Worm (Caenorhabditis elegans) whole organism, late embryonic: ENCODE data around the gene mbr-1.

Source experiments
- C08G9.2 ChIP-seq: sonication (generic microtip); optimal IDR thresholded peaks from 2 replicates; lab custom pipeline; 2016; ENCODE audit warnings: mild to moderate bottlenecking, missing genetic modification characterization, moderate library complexity, missing compliant biosample characterization
- K02D7.2 ChIP-seq: sonication (generic microtip); optimal IDR thresholded peaks from 2 replicates; lab custom pipeline; 2017; ENCODE audit warnings: mild to moderate bottlenecking, missing genetic modification characterization, missing compliant biosample characterization
- T23F11.4 ChIP-seq: fragments of 200-800 bp; sonication (Bioruptor generic); optimal IDR thresholded peaks from 2 replicates; lab custom pipeline; 2018; ENCODE audit warnings: mild to moderate bottlenecking, missing genetic modification characterization, missing compliant biosample characterization
- ahr-1 ChIP-seq: sonication (generic microtip); optimal IDR thresholded peaks from 2 replicates; lab custom pipeline; 2016; ENCODE audit warnings: missing genetic modification characterization, missing compliant biosample characterization
- ama-1 ChIP-seq: fragments of 150-350 bp; optimal IDR thresholded peaks from 2 replicates; lab custom pipeline; 2014
- ceh-14 ChIP-seq: sonication (generic microtip); optimal IDR thresholded peaks from 2 replicates; lab custom pipeline; 2016; ENCODE audit warnings: missing genotype, missing genetic modification characterization, missing compliant biosample characterization
- ceh-2 ChIP-seq: sonication (generic microtip); optimal IDR thresholded peaks from 2 replicates; lab custom pipeline; 2016; ENCODE audit warnings: missing genotype, missing genetic modification characterization, missing compliant biosample characterization
- ceh-31 ChIP-seq: sonication (generic microtip); optimal IDR thresholded peaks from 2 replicates; lab custom pipeline; 2016; ENCODE audit warnings: missing genetic modification characterization, missing compliant biosample characterization
- ceh-34 ChIP-seq: sonication (generic microtip); optimal IDR thresholded peaks from 2 replicates; lab custom pipeline; 2016; ENCODE audit warnings: mild to moderate bottlenecking, missing genetic modification characterization, missing compliant biosample characterization
- ceh-48 ChIP-seq: sonication (generic microtip); optimal IDR thresholded peaks from 2 replicates; lab custom pipeline; 2016; ENCODE audit warnings: missing genetic modification characterization, inconsistent platforms, missing compliant biosample characterization
- ceh-9 ChIP-seq: sonication (generic microtip); optimal IDR thresholded peaks from 2 replicates; lab custom pipeline; 2016; ENCODE audit warnings: mild to moderate bottlenecking, missing genetic modification characterization, inconsistent platforms, missing compliant biosample characterization
- che-1 ChIP-seq: sonication (generic microtip); optimal IDR thresholded peaks from 2 replicates; lab custom pipeline; 2016; ENCODE audit warnings: mild to moderate bottlenecking, missing genetic modification characterization, missing compliant biosample characterization
- dmd-4 ChIP-seq: sonication (generic microtip); optimal IDR thresholded peaks from 2 replicates; lab custom pipeline; 2016; ENCODE audit warnings: borderline replicate concordance, missing genetic modification characterization, missing compliant biosample characterization
- fax-1 ChIP-seq: sonication (generic microtip); optimal IDR thresholded peaks from 2 replicates; lab custom pipeline; 2016; ENCODE audit warnings: missing genotype, missing genetic modification characterization, missing compliant biosample characterization
- fkh-10 ChIP-seq: fragments of 150-350 bp; optimal IDR thresholded peaks from 2 replicates; lab custom pipeline; 2014; ENCODE audit warnings: missing biosample characterization, missing genetic modification reagents, missing genetic modification characterization
- hlh-13 ChIP-seq: fragments of 200-800 bp; sonication (Bioruptor generic); optimal IDR thresholded peaks from 2 replicates; lab custom pipeline; 2018; ENCODE audit warnings: mild to moderate bottlenecking, missing genetic modification characterization, missing compliant biosample characterization
- hlh-15 ChIP-seq: sonication (generic microtip); optimal IDR thresholded peaks from 2 replicates; lab custom pipeline; 2016; ENCODE audit warnings: missing genetic modification characterization, missing compliant biosample characterization
- hlh-6 ChIP-seq: sonication (generic microtip); optimal IDR thresholded peaks from 2 replicates; lab custom pipeline; 2016; ENCODE audit warnings: missing genotype, missing genetic modification characterization, missing compliant biosample characterization
- lin-11 ChIP-seq: fragments of 200-800 bp; sonication (Bioruptor generic); optimal IDR thresholded peaks from 2 replicates; lab custom pipeline; 2018; ENCODE audit warnings: mild to moderate bottlenecking, missing genetic modification characterization, missing compliant biosample characterization
- madf-2 ChIP-seq: sonication (generic microtip); optimal IDR thresholded peaks from 2 replicates; lab custom pipeline; 2017; ENCODE audit warnings: missing genetic modification characterization, missing compliant biosample characterization
- nfya-1 ChIP-seq: sonication (generic microtip); optimal IDR thresholded peaks from 2 replicates; lab custom pipeline; 2017; ENCODE audit warnings: missing genetic modification characterization, mild to moderate bottlenecking, missing compliant biosample characterization, antibody characterized with exemption, moderate library complexity
- nhr-11 ChIP-seq: fragments of 150-350 bp; optimal IDR thresholded peaks from 2 replicates; lab custom pipeline; 2014; ENCODE audit warnings: missing biosample characterization, missing genetic modification characterization
- nhr-232 ChIP-seq: sonication (generic microtip); optimal IDR thresholded peaks from 2 replicates; lab custom pipeline; 2016; ENCODE audit warnings: missing genetic modification characterization, missing compliant biosample characterization
- pag-3 ChIP-seq: sonication (generic microtip); optimal IDR thresholded peaks from 2 replicates; lab custom pipeline; 2016; ENCODE audit warnings: missing compliant biosample characterization, missing genetic modification characterization, borderline replicate concordance
- pat-9 ChIP-seq: fragments of 200-800 bp; sonication (Bioruptor generic); optimal IDR thresholded peaks from 2 replicates; lab custom pipeline; 2018; ENCODE audit warnings: mild to moderate bottlenecking, missing genetic modification characterization, moderate library complexity, missing compliant biosample characterization
- pax-1 ChIP-seq: fragments of 150-350 bp; optimal IDR thresholded peaks from 2 replicates; lab custom pipeline; 2014; ENCODE audit warnings: missing biosample characterization, missing genetic modification characterization
- pha-4 ChIP-seq: fragments of 150-350 bp; optimal IDR thresholded peaks from 2 replicates; lab custom pipeline; 2018; ENCODE audit warnings: missing biosample characterization, missing genetic modification reagents, missing genetic modification characterization
- ref-2 ChIP-seq: sonication (generic microtip); optimal IDR thresholded peaks from 2 replicates; lab custom pipeline; 2016; ENCODE audit warnings: missing genetic modification characterization, missing compliant biosample characterization
- rnt-1 ChIP-seq: sonication (generic microtip); optimal IDR thresholded peaks from 2 replicates; lab custom pipeline; 2016; ENCODE audit warnings: missing genetic modification characterization, missing compliant biosample characterization
- sox-4 ChIP-seq: sonication (generic microtip); optimal IDR thresholded peaks from 2 replicates; lab custom pipeline; 2017; ENCODE audit warnings: mild to moderate bottlenecking, missing genetic modification characterization, inconsistent platforms, missing compliant biosample characterization
- syd-9 ChIP-seq: sonication (generic microtip); optimal IDR thresholded peaks from 2 replicates; lab custom pipeline; 2016; ENCODE audit warnings: mild to moderate bottlenecking, missing genetic modification characterization, moderate library complexity, missing compliant biosample characterization
- tbx-2 ChIP-seq: sonication (generic microtip); optimal IDR thresholded peaks from 2 replicates; lab custom pipeline; 2016; ENCODE audit warnings: missing genetic modification characterization, missing compliant biosample characterization
- tbx-7 ChIP-seq: sonication (generic microtip); optimal IDR thresholded peaks from 2 replicates; lab custom pipeline; 2016; ENCODE audit warnings: missing genotype, missing genetic modification characterization, missing compliant biosample characterization
- ttx-3 ChIP-seq: sonication (generic microtip); optimal IDR thresholded peaks from 2 replicates; lab custom pipeline; 2016; ENCODE audit warnings: missing genetic modification reagents, missing genetic modification characterization, missing compliant biosample characterization
- unc-3 ChIP-seq, 2 experiments: fragments of 200-800 bp in 1 of 2; sonication (Bioruptor generic) in 1 of 2; sonication (generic microtip) in 1 of 2; conservative IDR thresholded peaks in 1 of 2; optimal IDR thresholded peaks in 1 of 2; 2 replicates each; pipeline versions ENCODE4 v1.3.6 to Lab custom; 2016 to 2022; ENCODE audit warnings: missing compliant biosample characterization in 2 of 2, missing genetic modification characterization in 2 of 2, missing genetic modification reagents in 1 of 2
- unc-42 ChIP-seq: sonication (generic microtip); optimal IDR thresholded peaks from 2 replicates; lab custom pipeline; 2016; ENCODE audit warnings: missing genotype, missing genetic modification characterization, missing compliant biosample characterization
- unc-55 ChIP-seq: sonication (generic microtip); optimal IDR thresholded peaks from 2 replicates; lab custom pipeline; 2017; ENCODE audit warnings: missing biosample characterization, missing genetic modification reagents, missing genetic modification characterization
- zip-5 ChIP-seq: sonication (generic microtip); optimal IDR thresholded peaks from 2 replicates; lab custom pipeline; 2016; ENCODE audit warnings: missing genetic modification characterization, missing compliant biosample characterization
- ztf-16 ChIP-seq: sonication (generic microtip); optimal IDR thresholded peaks from 2 replicates; lab custom pipeline; 2017; ENCODE audit warnings: missing genetic modification characterization, missing compliant biosample characterization

mbr-1 gene

ce11 chrX:10748145-10748544, 26.3 kb upstream of the mbr-1 start:
- TF ChIP-seq sox-4 (tag; lab: Kevin White, UChicago), result no peak
- no peak for TF ChIP-seq ceh-48 (tag; lab: Kevin White, UChicago)
- TF ChIP-seq ceh-14 (tag; lab: Kevin White, UChicago), result no peak
- TF ChIP-seq nhr-11 (tag; lab: Kevin White, UChicago), result no peak
- no peak for TF ChIP-seq unc-3 (GFP tag; conservative IDR thresholded peaks at IDR 0.05; lab: Robert Waterston, UW)
- no peak for TF ChIP-seq unc-3 (tag; optimal IDR thresholded peaks at IDR 0.05; lab: Kevin White, UChicago)

- TF ChIP-seq sox-4 (tag; lab: Kevin White, UChicago) (no peak), ztf-16 (tag; lab: Kevin White, UChicago) (no peak), pag-3 (tag; lab: Kevin White, UChicago) (no peak), K02D7.2 (no peak), tbx-7 (tag; lab: Kevin White, UChicago) (no peak), unc-42 (tag; lab: Kevin White, UChicago) (no peak), fax-1 (no peak), C08G9.2 (tag; lab: Kevin White, UChicago) (no peak), lin-11 (no peak)
- TF ChIP-seq, all 69 proteins: peak for 0
These were observed 24.5 kb upstream of the mbr-1 start, which contains the start of gene R07A4.2 for ce11 chrX:10746388-10746787. Gene R07A4.2, minus strand, starts transcription at chrX:10746488.

- no peak for TF ChIP-seq zip-5 (tag; lab: Kevin White, UChicago)
- TF ChIP-seq ceh-9 (tag; lab: Kevin White, UChicago), result no peak
- TF ChIP-seq hlh-6 (tag; lab: Kevin White, UChicago), result no peak
- no peak for TF ChIP-seq rnt-1 (tag; lab: Kevin White, UChicago)
- no peak for TF ChIP-seq unc-55
- TF ChIP-seq ceh-34 (tag; lab: Kevin White, UChicago), result no peak
- TF ChIP-seq pax-1, result no peak
- no peak for TF ChIP-seq che-1
- no peak for TF ChIP-seq ref-2 (tag; lab: Kevin White, UChicago)
- no peak for TF ChIP-seq ttx-3 (tag; lab: Kevin White, UChicago)
- no peak for TF ChIP-seq hlh-13 (GFP tag; lab: Kevin White, UChicago)
- TF ChIP-seq ceh-2 (tag; lab: Kevin White, UChicago), result no peak
- no peak for TF ChIP-seq nfya-1
- no peak for TF ChIP-seq syd-9 (tag; lab: Kevin White, UChicago)
- TF ChIP-seq nhr-232 (tag; lab: Kevin White, UChicago), result no peak
- TF ChIP-seq T23F11.4, result no peak
These were observed 12.2 kb upstream of the mbr-1 start, which contains the start of gene egl-36 for ce11 chrX:10734026-10734425. Gene egl-36, plus strand, starts transcription at chrX:10734326.

ce11 chrX:10731837-10732236, 10.0 kb upstream of the mbr-1 start:
- TF ChIP-seq ama-1 (no peak), unc-55 (no peak), hlh-15 (no peak), tbx-7 (tag; lab: Kevin White, UChicago) (no peak), fkh-10 (no peak), ahr-1 (tag; lab: Kevin White, UChicago) (no peak), pat-9 (tag; lab: Kevin White, UChicago) (no peak), ref-2 (tag; lab: Kevin White, UChicago) (no peak), tbx-2 (tag; lab: Kevin White, UChicago) (no peak), rnt-1 (tag; lab: Kevin White, UChicago) (no peak), hlh-13 (GFP tag; lab: Kevin White, UChicago) (no peak), pha-4 (tag; lab: Kevin White, UChicago) (no peak), dmd-4 (tag; lab: Kevin White, UChicago) (no peak), ceh-14 (tag; lab: Kevin White, UChicago) (no peak), nhr-11 (tag; lab: Kevin White, UChicago) (no peak), ceh-31 (tag; lab: Kevin White, UChicago) (no peak), sox-4 (tag; lab: Kevin White, UChicago) (no peak), madf-2 (no peak)
